Worm (Caenorhabditis elegans) whole organism, L3 larva: Measurements from ENCODE around the gene nhr-35.
A peak's percentile ranks its signal among the peaks of the same experiment; 100 is the strongest.

Experiments used
- R02D3.7 ChIP-seq: fragments of 150-350 bp; optimal IDR thresholded peaks from 2 replicates; lab custom pipeline; 2014; ENCODE audit warnings: missing biosample characterization, missing genetic modification characterization
- aly-2 ChIP-seq: fragments of 150-350 bp; optimal IDR thresholded peaks from 2 replicates; lab custom pipeline; 2014; ENCODE audit warnings: missing biosample characterization, missing genetic modification characterization
- ama-1 ChIP-seq: fragments of 150-350 bp; optimal IDR thresholded peaks from 2 replicates; lab custom pipeline; 2018
- ceh-28 ChIP-seq: fragments of 150-350 bp; optimal IDR thresholded peaks from 2 replicates; lab custom pipeline; 2014; ENCODE audit warnings: missing biosample characterization, missing genetic modification reagents, missing genetic modification characterization
- ceh-82 ChIP-seq: fragments of 150-350 bp; optimal IDR thresholded peaks from 2 replicates; lab custom pipeline; 2014; ENCODE audit warnings: missing biosample characterization, missing genetic modification characterization
- ceh-9 ChIP-seq: sonication (generic microtip); optimal IDR thresholded peaks from 2 replicates; lab custom pipeline; 2018; ENCODE audit warnings: missing biosample characterization, missing genetic modification characterization
- daf-12 ChIP-seq: fragments of 150-350 bp; optimal IDR thresholded peaks from 2 replicates; lab custom pipeline; 2014; ENCODE audit warnings: missing biosample characterization, missing genetic modification reagents, missing genetic modification characterization
- egl-27 ChIP-seq: sonication (generic microtip); optimal IDR thresholded peaks from 4 replicates; lab custom pipeline; 2017; ENCODE audit warnings: missing biosample characterization, missing genetic modification reagents, missing genetic modification characterization
- egl-5 ChIP-seq: fragments of 150-350 bp; optimal IDR thresholded peaks from 2 replicates; lab custom pipeline; 2017; ENCODE audit warnings: missing biosample characterization, missing genetic modification reagents, missing genetic modification characterization, inconsistent platforms
- elt-1 ChIP-seq: fragments of 150-350 bp; optimal IDR thresholded peaks from 2 replicates; lab custom pipeline; 2014; ENCODE audit warnings: missing biosample characterization, missing genetic modification characterization
- elt-2 ChIP-seq: sonication (generic microtip); optimal IDR thresholded peaks from 2 replicates; lab custom pipeline; 2016; ENCODE audit warnings: missing genetic modification reagents, mild to moderate bottlenecking, missing genetic modification characterization, missing compliant biosample characterization
- fkh-10 ChIP-seq: sonication (generic microtip); optimal IDR thresholded peaks from 2 replicates; lab custom pipeline; 2017; ENCODE audit warnings: missing biosample characterization, missing genetic modification reagents, missing genetic modification characterization
- fkh-2 ChIP-seq: fragments of 150-350 bp; optimal IDR thresholded peaks from 2 replicates; lab custom pipeline; 2014; ENCODE audit warnings: missing biosample characterization, missing genetic modification reagents, missing genetic modification characterization
- hmg-11 ChIP-seq: sonication (generic microtip); optimal IDR thresholded peaks from 2 replicates; lab custom pipeline; 2016; ENCODE audit warnings: missing genetic modification characterization, missing compliant biosample characterization
- jun-1 ChIP-seq: fragments of 150-350 bp; optimal IDR thresholded peaks from 2 replicates; lab custom pipeline; 2014; ENCODE audit warnings: missing biosample characterization, missing genetic modification reagents, missing genetic modification characterization
- lin-15B ChIP-seq: fragments of 150-350 bp; optimal IDR thresholded peaks from 2 replicates; lab custom pipeline; 2014; ENCODE audit warnings: missing biosample characterization, missing genetic modification characterization
- lin-39 ChIP-seq: fragments of 150-350 bp; optimal IDR thresholded peaks from 2 replicates; lab custom pipeline; 2018; ENCODE audit warnings: missing biosample characterization, missing genetic modification reagents, missing genetic modification characterization
- lsy-12 ChIP-seq: sonication (generic microtip); optimal IDR thresholded peaks from 2 replicates; lab custom pipeline; 2016; ENCODE audit warnings: mild to moderate bottlenecking, missing genetic modification characterization, missing compliant biosample characterization
- nfya-1 ChIP-seq: sonication (generic microtip); optimal IDR thresholded peaks from 2 replicates; lab custom pipeline; 2017; ENCODE audit warnings: missing genetic modification characterization, mild to moderate bottlenecking, missing compliant biosample characterization, antibody characterized with exemption, moderate library complexity; ENCODE audit not compliant: insufficient read depth
- nhr-11 ChIP-seq: fragments of 150-350 bp; optimal IDR thresholded peaks from 2 replicates; lab custom pipeline; 2014; ENCODE audit warnings: missing biosample characterization, missing genetic modification characterization
- nhr-23 ChIP-seq: fragments of 150-350 bp; optimal IDR thresholded peaks from 2 replicates; lab custom pipeline; 2014; ENCODE audit warnings: missing biosample characterization, missing genetic modification reagents, missing genetic modification characterization
- nhr-25 ChIP-seq: sonication (generic microtip); optimal IDR thresholded peaks from 2 replicates; lab custom pipeline; 2017; ENCODE audit warnings: missing biosample characterization, missing genetic modification characterization
- nhr-28 ChIP-seq: fragments of 150-350 bp; optimal IDR thresholded peaks from 2 replicates; lab custom pipeline; 2014; ENCODE audit warnings: missing biosample characterization, missing genetic modification characterization
- nhr-43 ChIP-seq: sonication (generic microtip); optimal IDR thresholded peaks from 2 replicates; lab custom pipeline; 2016; ENCODE audit warnings: mild to moderate bottlenecking, missing genetic modification characterization, missing compliant biosample characterization; ENCODE audit not compliant: poor library complexity, severe bottlenecking
- pha-4 ChIP-seq: fragments of 150-350 bp; optimal IDR thresholded peaks from 2 replicates; lab custom pipeline; 2014; ENCODE audit warnings: missing biosample characterization, missing genetic modification reagents, missing genetic modification characterization
- pqm-1 ChIP-seq: fragments of 150-350 bp; optimal IDR thresholded peaks from 2 replicates; lab custom pipeline; 2017; ENCODE audit warnings: missing biosample characterization, missing genetic modification characterization, inconsistent platforms
- skn-1 ChIP-seq: fragments of 150-350 bp; optimal IDR thresholded peaks from 2 replicates; lab custom pipeline; 2014; ENCODE audit warnings: missing biosample characterization, missing genetic modification characterization
- tbx-2 ChIP-seq: sonication (generic microtip); optimal IDR thresholded peaks from 2 replicates; lab custom pipeline; 2016; ENCODE audit warnings: mild to moderate bottlenecking, missing genetic modification characterization, missing compliant biosample characterization
- unc-62 ChIP-seq: fragments of 150-350 bp; sonication (generic microtip); optimal IDR thresholded peaks from 4 replicates; lab custom pipeline; 2014; ENCODE audit warnings: missing biosample characterization, missing genetic modification reagents, missing genetic modification characterization
- ztf-11 ChIP-seq: fragments of 150-350 bp; optimal IDR thresholded peaks from 2 replicates; lab custom pipeline; 2014; ENCODE audit warnings: missing biosample characterization, missing genetic modification characterization
- ztf-4 ChIP-seq: fragments of 150-350 bp; optimal IDR thresholded peaks from 2 replicates; lab custom pipeline; 2014; ENCODE audit warnings: missing biosample characterization, missing genetic modification characterization

nhr-35 gene

ce11 chrX:4484072-4484471 is 48.4 kb upstream of the nhr-35 start:
- peak; percentile 43 for TF ChIP-seq nhr-25
- TF ChIP-seq skn-1: no peak
- peak; percentile 36 for TF ChIP-seq lin-39 (tag; lab: Kevin White, UChicago)
- TF ChIP-seq egl-5 (tag; lab: Kevin White, UChicago): no peak
- no peak for TF ChIP-seq elt-1 (tag; lab: Kevin White, UChicago)
- no peak for TF ChIP-seq ztf-11
- TF ChIP-seq, all 47 proteins: peak for 2

ce11 chrX:4488807-4489336 is 43.6 kb upstream of the nhr-35 start, which contains the start of gene ncr-1:
Gene ncr-1, minus strand, starts transcription at chrX:4488857.
- TF ChIP-seq lin-39 (tag; lab: Kevin White, UChicago): peak; percentile 13
- no peak for TF ChIP-seq nhr-43 (tag; lab: Kevin White, UChicago)

- TF ChIP-seq lsy-12 (tag; lab: Kevin White, UChicago) (no peak), nhr-11 (tag; lab: Kevin White, UChicago) (peak; percentile 71), nhr-28 (tag; lab: Kevin White, UChicago) (no peak), ztf-11 (no peak), nfya-1 (tag; lab: Kevin White, UChicago) (peak; percentile 45)
- TF ChIP-seq, all 47 proteins: peak for 2
These were observed 42.1 kb upstream of the nhr-35 start for ce11 chrX:4490400-4490799.

- no peak for TF ChIP-seq egl-27 (tag; lab: Kevin White, UChicago)
- TF ChIP-seq pqm-1: peak; percentile 8
- no peak for TF ChIP-seq unc-62 (GFP tag; lab: Kevin White, UChicago)
- no peak for TF ChIP-seq ztf-4 (tag; lab: Kevin White, UChicago)
- TF ChIP-seq ceh-82: no peak
- TF ChIP-seq ceh-9: no peak
- no peak for TF ChIP-seq jun-1 (tag; lab: Kevin White, UChicago)
- no peak for TF ChIP-seq aly-2 (tag; lab: Kevin White, UChicago)
- no peak for TF ChIP-seq nhr-28 (tag; lab: Kevin White, UChicago)
- peak; percentile 74 for TF ChIP-seq pha-4 (tag; lab: Kevin White, UChicago)
- no peak for TF ChIP-seq fkh-10 (GFP tag; lab: Kevin White, UChicago)
- TF ChIP-seq ztf-11: no peak
- TF ChIP-seq skn-1: no peak
- no peak for TF ChIP-seq R02D3.7 (tag; lab: Kevin White, UChicago)
- TF ChIP-seq hmg-11 (tag; lab: Kevin White, UChicago): no peak
- TF ChIP-seq daf-12 (tag; lab: Kevin White, UChicago): no peak
- TF ChIP-seq fkh-2 (tag; lab: Kevin White, UChicago): no peak
These were observed 40.3 kb upstream of the nhr-35 start, which contains the start of gene F46H6.5 for ce11 chrX:4492199-4492598. Gene F46H6.5, minus strand, starts transcription at chrX:4492208.

ce11 chrX:4493439-4494006 is 39.0 kb upstream of the nhr-35 start:
- TF ChIP-seq lin-15B (tag; lab: Kevin White, UChicago) (no peak), nhr-23 (peak; percentile 30)

ce11 chrX:4495814-4496567 is 36.5 kb upstream of the nhr-35 start:
- TF ChIP-seq ceh-28 (no peak), aly-2 (tag; lab: Kevin White, UChicago) (no peak), ceh-82 (no peak), ama-1 (lab: Kevin White, UChicago) (peak; percentile 64), nhr-23 (peak; percentile 56)

ce11 chrX:4498078-4498477 is 34.4 kb upstream of the nhr-35 start:
- TF ChIP-seq pqm-1: peak; percentile 81
- no peak for TF ChIP-seq fkh-10 (GFP tag; lab: Kevin White, UChicago)
- no peak for TF ChIP-seq tbx-2
- TF ChIP-seq elt-2 (tag; lab: Kevin White, UChicago): peak; percentile 87
- peak; percentile 9 for TF ChIP-seq skn-1
- peak; percentile 76 for TF ChIP-seq pha-4 (tag; lab: Kevin White, UChicago)
- TF ChIP-seq jun-1 (tag; lab: Kevin White, UChicago): peak; percentile 25
